Fruit fly (Drosophila melanogaster) whole organism, embryonic: ENCODE data around the gene hd.

ENCODE experiments used
- Asciz ChIP-seq: fragments of 200-800 bp; sonication (Bioruptor generic); optimal IDR thresholded peaks from 2 replicates; lab custom pipeline; 2017; ENCODE audit warnings: missing biosample characterization, mild to moderate bottlenecking, missing genetic modification characterization, missing genetic modification reagents
- BtbVII ChIP-seq: fragments of 200-800 bp; sonication (Bioruptor generic); optimal IDR thresholded peaks from 3 replicates; lab custom pipeline; 2017; ENCODE audit warnings: missing biosample characterization, mild to moderate bottlenecking, missing genetic modification characterization
- CG10431 ChIP-seq: fragments of 200-800 bp; sonication (Bioruptor generic); optimal IDR thresholded peaks from 3 replicates; lab custom pipeline; 2018; ENCODE audit warnings: missing biosample characterization, mild to moderate bottlenecking, missing genetic modification characterization
- CG10462 ChIP-seq: fragments of 200-800 bp; sonication (Bioruptor generic); optimal IDR thresholded peaks from 2 replicates; lab custom pipeline; 2016; ENCODE audit warnings: missing biosample characterization, missing genetic modification characterization
- CG12104 ChIP-seq: fragments of 200-800 bp; sonication (Bioruptor generic); optimal IDR thresholded peaks from 3 replicates; lab custom pipeline; 2016; ENCODE audit warnings: missing biosample characterization, missing genetic modification characterization
- CG1603 ChIP-seq: fragments of 200-800 bp; sonication (Bioruptor generic); optimal IDR thresholded peaks from 2 replicates; lab custom pipeline; 2019; ENCODE audit warnings: missing biosample characterization, mild to moderate bottlenecking, missing genetic modification characterization, moderate library complexity
- CG16779 ChIP-seq: fragments of 200-800 bp; sonication (Bioruptor generic); IDR thresholded peaks from 2 replicates; pipeline ENCODE4 v1.3.6; 2022; ENCODE audit warnings: missing biosample characterization, missing genetic modification characterization
- CG1832 ChIP-seq: fragments of 200-800 bp; sonication (Bioruptor generic); optimal IDR thresholded peaks from 2 replicates; lab custom pipeline; 2017; ENCODE audit warnings: missing biosample characterization, mild to moderate bottlenecking, missing genetic modification characterization, inconsistent platforms
- CG2875 ChIP-seq: fragments of 200-800 bp; sonication (Bioruptor generic); optimal IDR thresholded peaks from 2 replicates; lab custom pipeline; 2017; ENCODE audit warnings: missing biosample characterization, mild to moderate bottlenecking, missing genetic modification characterization, missing genetic modification reagents
- CG3065 ChIP-seq: fragments of 200-800 bp; sonication (Bioruptor generic); optimal IDR thresholded peaks from 2 replicates; lab custom pipeline; 2016; ENCODE audit warnings: missing biosample characterization, missing genetic modification characterization
- CG34224 ChIP-seq: fragments of 200-800 bp; sonication (Bioruptor generic); IDR thresholded peaks from 3 replicates; pipeline ENCODE4 v1.3.6; 2022; ENCODE audit warnings: missing biosample characterization, missing genetic modification characterization; ENCODE audit not compliant: partially characterized antibody
- CG4730 ChIP-seq: fragments of 200-800 bp; sonication (Bioruptor generic); IDR thresholded peaks from 2 replicates; pipeline ENCODE4 v1.3.6; 2022; ENCODE audit warnings: missing biosample characterization, missing genetic modification characterization
- CG5180 ChIP-seq: fragments of 200-800 bp; sonication (Bioruptor generic); optimal IDR thresholded peaks from 3 replicates; lab custom pipeline; 2017; ENCODE audit warnings: missing biosample characterization, missing genetic modification characterization, mild to moderate bottlenecking, moderate library complexity, missing genetic modification reagents
- CG5953 ChIP-seq: fragments of 200-800 bp; sonication (Bioruptor generic); IDR thresholded peaks from 2 replicates; pipeline ENCODE4 v1.3.6; 2022; ENCODE audit warnings: missing biosample characterization, missing genetic modification characterization
- CG6765 ChIP-seq: fragments of 200-800 bp; sonication (Bioruptor generic); optimal IDR thresholded peaks from 3 replicates; lab custom pipeline; 2017; ENCODE audit warnings: missing biosample characterization, mild to moderate bottlenecking, missing genetic modification characterization
- CG7271 ChIP-seq: fragments of 200-800 bp; sonication (Bioruptor generic); optimal IDR thresholded peaks from 2 replicates; lab custom pipeline; 2018; ENCODE audit warnings: missing biosample characterization, mild to moderate bottlenecking, missing genetic modification characterization, moderate library complexity
- CG7786 ChIP-seq: fragments of 200-800 bp; sonication (Bioruptor generic); optimal IDR thresholded peaks from 2 replicates; lab custom pipeline; 2016; ENCODE audit warnings: missing biosample characterization, missing genetic modification characterization
- CG8944 ChIP-seq: fragments of 200-800 bp; sonication (Bioruptor generic); optimal IDR thresholded peaks from 3 replicates; lab custom pipeline; 2016; ENCODE audit warnings: missing biosample characterization, missing genetic modification characterization
- CG9876 ChIP-seq: fragments of 200-800 bp; sonication (Bioruptor generic); optimal IDR thresholded peaks from 2 replicates; lab custom pipeline; 2016; ENCODE audit warnings: missing biosample characterization, missing genetic modification characterization
- CTCF ChIP-seq: fragments of 200-800 bp; sonication (Bioruptor generic); optimal IDR thresholded peaks from 2 replicates; lab custom pipeline; 2017; ENCODE audit warnings: missing biosample characterization, mild to moderate bottlenecking, missing genetic modification characterization, moderate library complexity
- D19B ChIP-seq: fragments of 200-800 bp; sonication (Bioruptor generic); optimal IDR thresholded peaks from 2 replicates; lab custom pipeline; 2017; ENCODE audit warnings: missing biosample characterization, mild to moderate bottlenecking, missing genetic modification characterization
- Dek ChIP-seq: fragments of 200-800 bp; sonication (Bioruptor generic); optimal IDR thresholded peaks from 3 replicates; lab custom pipeline; 2019; ENCODE audit warnings: missing biosample characterization, mild to moderate bottlenecking, missing genetic modification characterization, moderate library complexity
- E2f1 ChIP-seq: fragments of 200-800 bp; sonication (Bioruptor generic); IDR thresholded peaks from 2 replicates; pipeline ENCODE4 v1.3.6; 2022; ENCODE audit warnings: missing biosample characterization, missing genetic modification characterization
- Hey ChIP-seq: fragments of 200-800 bp; sonication (Bioruptor generic); optimal IDR thresholded peaks from 3 replicates; lab custom pipeline; 2018; ENCODE audit warnings: missing biosample characterization, mild to moderate bottlenecking, missing genetic modification characterization
- Med ChIP-seq: fragments of 200-800 bp; sonication (Bioruptor generic); peaks from one replicate; lab custom pipeline; 2016; ENCODE audit warnings: missing biosample characterization, missing genetic modification characterization, mild to moderate bottlenecking, inconsistent platforms, moderate library complexity
- NFAT ChIP-seq: fragments of 200-800 bp; sonication (Bioruptor generic); IDR thresholded peaks from 2 replicates; pipeline ENCODE4 v1.3.6; 2022; ENCODE audit warnings: missing biosample characterization, missing genetic modification characterization
- NfI ChIP-seq: fragments of 200-800 bp; sonication (Bioruptor generic); optimal IDR thresholded peaks from 3 replicates; lab custom pipeline; 2018; ENCODE audit warnings: missing biosample characterization, mild to moderate bottlenecking, missing genetic modification characterization, moderate library complexity
- Oaz ChIP-seq: fragments of 200-800 bp; sonication (Bioruptor generic); IDR thresholded peaks from 2 replicates; pipeline ENCODE4 v1.3.6; 2022; ENCODE audit warnings: missing biosample characterization, missing genetic modification characterization
- Sox100B ChIP-seq: fragments of 200-800 bp; sonication (Bioruptor generic); optimal IDR thresholded peaks from 3 replicates; lab custom pipeline; 2018; ENCODE audit warnings: missing biosample characterization, mild to moderate bottlenecking, missing genetic modification characterization
- Spps ChIP-seq: fragments of 200-800 bp; sonication (Bioruptor generic); optimal IDR thresholded peaks from 2 replicates; lab custom pipeline; 2018; ENCODE audit warnings: missing biosample characterization, mild to moderate bottlenecking, missing genetic modification characterization
- TFAM ChIP-seq: fragments of 200-800 bp; sonication (Bioruptor generic); optimal IDR thresholded peaks from 2 replicates; lab custom pipeline; 2017; ENCODE audit warnings: missing biosample characterization, missing genetic modification characterization, inconsistent platforms
- abd-A ChIP-seq: fragments of 200-800 bp; sonication (Bioruptor generic); optimal IDR thresholded peaks from 3 replicates; lab custom pipeline; 2019; ENCODE audit warnings: missing biosample characterization, mild to moderate bottlenecking, missing genetic modification characterization, moderate library complexity
- cg ChIP-seq: fragments of 200-800 bp; sonication (Bioruptor generic); optimal IDR thresholded peaks from 3 replicates; lab custom pipeline; 2019; ENCODE audit warnings: missing biosample characterization, mild to moderate bottlenecking, missing genetic modification characterization, moderate library complexity
- chinmo ChIP-seq: fragments of 200-800 bp; sonication (Bioruptor generic); IDR thresholded peaks from 4 replicates; pipeline ENCODE4 v1.3.6; 2022; ENCODE audit warnings: missing biosample characterization, missing genetic modification characterization; ENCODE audit not compliant: partially characterized antibody
- chn ChIP-seq: fragments of 200-800 bp; sonication (Bioruptor generic); optimal IDR thresholded peaks from 2 replicates; lab custom pipeline; 2016; ENCODE audit warnings: missing biosample characterization, missing genetic modification characterization
- crol ChIP-seq: fragments of 200-800 bp; sonication (Bioruptor generic); IDR thresholded peaks from 2 replicates; pipeline ENCODE4 v1.3.6; 2022; ENCODE audit warnings: missing biosample characterization, missing genetic modification characterization
- dan ChIP-seq: fragments of 200-800 bp; sonication (Bioruptor generic); IDR thresholded peaks from 2 replicates; pipeline ENCODE4 v1.3.6; 2022; ENCODE audit warnings: missing biosample characterization, missing genetic modification characterization
- fd102C ChIP-seq: fragments of 200-800 bp; sonication (Bioruptor generic); optimal IDR thresholded peaks from 2 replicates; lab custom pipeline; 2018; ENCODE audit warnings: missing biosample characterization, mild to moderate bottlenecking, missing genetic modification characterization, moderate library complexity
- h ChIP-seq: fragments of >200 bp; optimal IDR thresholded peaks from 2 replicates; lab custom pipeline; 2017
- hbn ChIP-seq: fragments of 200-800 bp; sonication (Bioruptor generic); IDR thresholded peaks from 2 replicates; pipeline ENCODE4 v1.3.6; 2022; ENCODE audit warnings: missing biosample characterization, missing genetic modification characterization; ENCODE audit not compliant: partially characterized antibody
- insv ChIP-seq, 2 experiments: fragments of 200-800 bp; sonication (Bioruptor generic); optimal IDR thresholded peaks; 3 replicates each; lab custom pipeline; 2016 to 2018; ENCODE audit warnings: missing biosample characterization in 2 of 2, missing genetic modification characterization in 2 of 2
- luna ChIP-seq: fragments of 200-800 bp; sonication (Bioruptor generic); optimal IDR thresholded peaks from 2 replicates; lab custom pipeline; 2016; ENCODE audit warnings: missing biosample characterization, missing genetic modification characterization
- nmo ChIP-seq: fragments of 200-800 bp; sonication (Bioruptor generic); optimal IDR thresholded peaks from 2 replicates; lab custom pipeline; 2018; ENCODE audit warnings: missing biosample characterization, mild to moderate bottlenecking, missing genetic modification characterization, moderate library complexity
- psq ChIP-seq: fragments of 200-800 bp; sonication (Bioruptor generic); optimal IDR thresholded peaks from 2 replicates; lab custom pipeline; 2017; ENCODE audit warnings: missing biosample characterization, missing genetic modification characterization
- sisA ChIP-seq: fragments of 200-800 bp; sonication (Bioruptor generic); IDR thresholded peaks from 2 replicates; pipeline ENCODE4 v1.3.6; 2022; ENCODE audit warnings: missing biosample characterization, missing genetic modification characterization
- tll ChIP-seq, 2 experiments: fragments of 200-800 bp in 1 of 2; fragments of >200 bp in 1 of 2; sonication (Bioruptor generic) in 1 of 2; optimal IDR thresholded peaks; 2 replicates each; lab custom pipeline; 2017 to 2019; ENCODE audit warnings: missing biosample characterization in 2 of 2, missing genetic modification characterization in 2 of 2, mild to moderate bottlenecking in 1 of 2, moderate library complexity in 1 of 2
- vvl ChIP-seq: fragments of 200-800 bp; sonication (Bioruptor generic); IDR thresholded peaks from 2 replicates; pipeline ENCODE4 v1.3.6; 2022; ENCODE audit warnings: missing biosample characterization, missing genetic modification characterization
- z ChIP-seq: fragments of 200-800 bp; sonication (Bioruptor generic); IDR thresholded peaks from 3 replicates; pipeline ENCODE4 v1.3.6; 2022; ENCODE audit warnings: missing biosample characterization, missing genetic modification characterization
- zen ChIP-seq: fragments of 200-800 bp; sonication (Bioruptor generic); optimal IDR thresholded peaks from 3 replicates; lab custom pipeline; 2018; ENCODE audit warnings: missing biosample characterization, mild to moderate bottlenecking, missing genetic modification characterization, moderate library complexity

The hd gene

DNA sequence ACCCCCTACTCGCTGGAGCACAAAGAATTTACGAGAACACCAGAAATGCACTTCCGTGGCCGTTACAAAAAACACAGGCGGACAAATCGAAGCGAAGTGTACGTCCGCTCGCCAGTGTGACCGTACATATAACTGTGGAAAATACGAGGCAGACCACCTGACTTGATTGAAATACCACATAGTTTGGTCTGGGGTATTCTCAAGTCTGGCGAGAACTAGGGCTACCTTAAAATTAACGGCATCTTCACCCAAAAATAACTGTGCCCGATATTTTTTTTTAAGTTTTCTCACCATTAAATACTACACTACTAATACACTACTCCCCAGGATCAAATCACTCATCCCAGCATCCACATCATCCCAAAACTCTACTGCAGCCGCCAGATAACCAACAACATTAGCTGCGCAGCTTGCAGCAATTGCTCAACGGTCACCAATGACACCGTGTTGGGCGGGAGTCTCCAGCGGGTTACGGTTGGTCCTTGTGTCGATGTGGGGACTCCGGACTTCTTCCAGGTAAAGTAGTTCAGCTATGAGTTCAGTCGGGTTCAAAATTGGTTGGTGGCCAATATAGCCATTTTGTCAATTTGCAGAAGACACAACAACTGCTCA is 6.5 kb downstream of the hd start, which contains the start of gene Cerk (continued):
- peak; percentile 13 for TF ChIP-seq CG10462 (GFP tag; lab: Kevin White, UChicago)
- TF ChIP-seq luna: no peak
- TF ChIP-seq zen (tag; lab: Kevin White, UChicago): peak; percentile 0
- no peak for TF ChIP-seq Oaz (GFP tag; lab: Robert Waterston, UW)
- TF ChIP-seq CG2875: no peak
- no peak for TF ChIP-seq CG6765 (GFP tag; lab: Kevin White, UChicago)
- TF ChIP-seq Hey (tag; lab: Kevin White, UChicago): no peak
- peak; percentile 41 for TF ChIP-seq hbn (GFP tag; lab: Robert Waterston, UW)
- peak; percentile 17; the same call in 1 of the 2 replicates for TF ChIP-seq sisA (GFP tag; lab: Robert Waterston, UW)
- TF ChIP-seq NfI (GFP tag; lab: Kevin White, UChicago): peak; percentile 42
- TF ChIP-seq chn (GFP tag; lab: Kevin White, UChicago): peak; percentile 69
- no peak for TF ChIP-seq insv (GFP tag; optimal IDR thresholded peaks at IDR 0.05; lab: Kevin White, UChicago)
- no peak for TF ChIP-seq h (lab: Kevin White, UChicago)
- no peak for TF ChIP-seq CG5953 (GFP tag; lab: Robert Waterston, UW)
- no peak for TF ChIP-seq dan (GFP tag; lab: Robert Waterston, UW)
- peak; percentile 21 for TF ChIP-seq CG8944 (GFP tag; lab: Kevin White, UChicago)
- TF ChIP-seq psq (GFP tag; lab: Kevin White, UChicago): no peak
- peak; percentile 93 for TF ChIP-seq Med (GFP tag; lab: Kevin White, UChicago)
- no peak for TF ChIP-seq Asciz (GFP tag; lab: Kevin White, UChicago)
- no peak for TF ChIP-seq CG4730 (GFP tag; lab: Robert Waterston, UW)
- TF ChIP-seq E2f1: peak; percentile 6; the same call in 1 of the 2 replicates
- TF ChIP-seq CG7271 (tag; lab: Kevin White, UChicago): no peak
- TF ChIP-seq BtbVII (GFP tag; lab: Kevin White, UChicago): no peak
- peak; percentile 25 for TF ChIP-seq CG10431 (GFP tag; lab: Kevin White, UChicago)
- TF ChIP-seq TFAM (GFP tag; lab: Kevin White, UChicago): no peak
- no peak for TF ChIP-seq fd102C (GFP tag; lab: Kevin White, UChicago)
- no peak for TF ChIP-seq D19B (GFP tag; lab: Kevin White, UChicago)
- TF ChIP-seq CG12104 (GFP tag; lab: Kevin White, UChicago): no peak
- TF ChIP-seq vvl (GFP tag; lab: Robert Waterston, UW): peak; percentile 59
- no peak for TF ChIP-seq Sox100B (GFP tag; lab: Kevin White, UChicago)
- TF ChIP-seq CG9876 (GFP tag; lab: Kevin White, UChicago): peak; percentile 62

- TF ChIP-seq CG1832 (no peak), CG3065 (GFP tag; lab: Kevin White, UChicago) (no peak), cg (peak; percentile 91), nmo (no peak), chinmo (no peak; the same call in 3 of the 4 replicates), Spps (tag; lab: Kevin White, UChicago) (no peak), tll (GFP tag; optimal IDR thresholded peaks at IDR 0.05; lab: Kevin White, UChicago) (no peak), crol (GFP tag; lab: Robert Waterston, UW) (peak; percentile 98), z (GFP tag; lab: Robert Waterston, UW) (no peak), CG34224 (GFP tag; lab: Robert Waterston, UW) (peak; percentile 37; the same call in 2 of the 3 replicates), CG16779 (GFP tag; lab: Robert Waterston, UW) (no peak), insv (GFP tag; optimal IDR thresholded peaks at IDR 0.05; lab: Kevin White, UChicago) (peak; percentile 75 to 97), Dek (no peak), NFAT (GFP tag; lab: Robert Waterston, UW) (peak; percentile 44; the same call in 1 of the 2 replicates), CG1603 (tag; lab: Kevin White, UChicago) (peak; percentile 4), CG7786 (GFP tag; lab: Kevin White, UChicago) (no peak), CG5180 (GFP tag; lab: Kevin White, UChicago) (peak; percentile 0), abd-A (tag; lab: Kevin White, UChicago) (peak; percentile 6), CTCF (no peak)
Measured at dm6 chr3R:5367512-5368169, 7.1 kb downstream of the hd start.
